Worm (Caenorhabditis elegans) whole organism, L4 larva: ENCODE data around the gene R166.3.

Experiments
- Y48G9A.11 ChIP-seq: fragments of 200-800 bp; sonication (Bioruptor generic); IDR thresholded peaks from 2 replicates; pipeline ENCODE4 v1.3.6; 2022; ENCODE audit warnings: missing genetic modification reagents, missing genetic modification characterization, missing compliant biosample characterization
- ceh-20 ChIP-seq: fragments of 200-800 bp; sonication (Bioruptor generic); IDR thresholded peaks from 2 replicates; pipeline ENCODE4 v1.3.6; 2022; ENCODE audit warnings: missing genetic modification reagents, missing genetic modification characterization, missing compliant biosample characterization
- duxl-1 ChIP-seq: sonication (generic microtip); optimal IDR thresholded peaks from 2 replicates; lab custom pipeline; 2016; ENCODE audit warnings: mild to moderate bottlenecking, missing genetic modification characterization, moderate library complexity, missing compliant biosample characterization; ENCODE audit not compliant: poor library complexity
- jun-1 ChIP-seq: fragments of 150-350 bp; optimal IDR thresholded peaks from 2 replicates; lab custom pipeline; 2014; ENCODE audit warnings: missing biosample characterization, missing genetic modification reagents, missing genetic modification characterization
- nhr-11 ChIP-seq: fragments of 150-350 bp; optimal IDR thresholded peaks from 2 replicates; lab custom pipeline; 2014; ENCODE audit warnings: missing biosample characterization, missing genetic modification characterization
- nhr-25 ChIP-seq: sonication (generic microtip); optimal IDR thresholded peaks from 2 replicates; lab custom pipeline; 2017; ENCODE audit warnings: missing genetic modification characterization, mild to moderate bottlenecking, missing compliant biosample characterization, antibody characterized with exemption, moderate library complexity, borderline replicate concordance; ENCODE audit not compliant: insufficient read depth
- unc-62 ChIP-seq, 3 experiments: fragments of 150-350 bp in 1 of 3; sonication (generic microtip); optimal IDR thresholded peaks in 2 of 3; peaks in 1 of 3; 1 replicate in 1 of 3; 2 replicates in 2 of 3; lab custom pipeline; 2014 to 2017; ENCODE audit warnings: missing biosample characterization in 3 of 3, missing genetic modification characterization in 3 of 3, missing genetic modification reagents in 3 of 3, missing genotype in 1 of 3
- zag-1 ChIP-seq: fragments of 150-350 bp; optimal IDR thresholded peaks from 2 replicates; lab custom pipeline; 2014; ENCODE audit warnings: missing biosample characterization, missing genetic modification characterization

DNA sequence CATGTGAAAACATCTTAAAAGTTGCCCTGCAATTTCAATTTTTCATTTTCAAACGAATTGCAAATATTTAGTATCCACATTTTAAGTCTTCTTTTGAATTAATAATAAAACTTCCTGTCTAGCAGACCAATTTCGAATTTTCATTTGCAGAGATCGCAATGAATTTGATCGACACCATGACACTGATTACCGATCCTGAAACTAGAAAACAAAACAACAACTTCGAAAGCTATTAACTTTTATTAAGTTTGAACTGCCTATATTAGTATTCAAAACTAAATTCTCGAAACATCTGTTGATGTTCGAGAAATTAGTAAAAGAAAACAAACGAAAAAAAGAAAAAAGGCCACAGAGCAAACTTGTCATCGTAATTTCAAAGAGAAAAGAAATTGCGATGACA, 35.0 kb upstream of the R166.3 start:
- peak; percentile 21 for TF ChIP-seq duxl-1
- TF ChIP-seq nhr-11 (tag; lab: Kevin White, UChicago) = no peak
- TF ChIP-seq nhr-25 (tag; lab: Kevin White, UChicago) = no peak
- no peak for TF ChIP-seq ceh-20
- no peak for TF ChIP-seq unc-62 (GFP tag; optimal IDR thresholded peaks at IDR 0.05 in 1 of 2; lab: Kevin White, UChicago)
- no peak for TF ChIP-seq unc-62 (tag; optimal IDR thresholded peaks at IDR 0.05; lab: Kevin White, UChicago)
- no peak for TF ChIP-seq Y48G9A.11 (GFP tag; lab: Robert Waterston, UW)
- TF ChIP-seq jun-1 (tag; lab: Kevin White, UChicago) = no peak
- no peak for TF ChIP-seq zag-1 (tag; lab: Kevin White, UChicago)
